Fruit fly (Drosophila melanogaster) Kc167 (cell line): ENCODE results near the gene CG45493.
"Not testable (repeated sequence)": the region's sequence is repeated elsewhere in the genome, so short reads cannot be mapped to it uniquely, and the experiment has no call there.

Experiments used
- Myc ChIP-seq: fragments of >200 bp; optimal IDR thresholded peaks from 2 replicates; lab custom pipeline; 2017; ENCODE audit warnings: missing external identifiers
- insv ChIP-seq: fragments of >200 bp; optimal IDR thresholded peaks from 3 replicates; lab custom pipeline; 2018; ENCODE audit warnings: missing external identifiers
- psq ChIP-seq: fragments of >200 bp; optimal IDR thresholded peaks from 2 replicates; lab custom pipeline; 2017; ENCODE audit warnings: missing external identifiers

DNA sequence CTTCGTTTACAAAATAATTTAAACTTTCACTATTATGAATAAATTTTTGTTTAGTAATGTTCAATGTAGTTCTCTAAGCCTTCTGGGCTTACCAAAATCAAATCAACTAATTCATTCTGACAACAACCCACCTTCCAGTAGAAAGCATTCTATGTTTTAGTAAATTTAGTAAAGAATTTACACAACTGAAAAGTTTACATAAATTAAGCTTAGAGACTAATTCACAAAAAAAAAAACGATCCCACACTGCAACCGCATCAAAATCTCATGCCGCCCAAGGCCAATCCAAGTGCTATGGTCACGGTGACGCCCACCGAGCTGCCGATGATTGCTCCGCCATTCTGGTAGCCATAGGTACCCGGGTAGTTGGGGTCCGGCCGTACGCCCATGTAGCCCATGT, 14.5 kb downstream of the CG45493 start, which contains the start of gene CG45490:
- not testable (repeated sequence) for TF ChIP-seq Myc, psq, insv (lab: Kevin White, UChicago)
